Fruit fly (Drosophila melanogaster) whole organism, embryonic: ENCODE results near the gene CG34283.

ENCODE experiments used
- Atf3 ChIP-seq: fragments of 200-800 bp; sonication (Bioruptor generic); optimal IDR thresholded peaks from 3 replicates; lab custom pipeline; 2016; ENCODE audit warnings: missing biosample characterization, missing genetic modification characterization
- B-H1 ChIP-seq: fragments of 200-800 bp; sonication (Bioruptor generic); IDR thresholded peaks from 3 replicates; pipeline ENCODE4 v1.3.6; 2022; ENCODE audit warnings: missing biosample characterization, missing genetic modification characterization
- Bgb ChIP-seq: fragments of 200-800 bp; sonication (Bioruptor generic); IDR thresholded peaks from 2 replicates; pipeline ENCODE4 v1.3.6; 2022; ENCODE audit warnings: missing biosample characterization, missing genetic modification characterization; ENCODE audit not compliant: partially characterized antibody
- Bteb2 ChIP-seq: fragments of 200-800 bp; sonication (Bioruptor generic); optimal IDR thresholded peaks from 2 replicates; lab custom pipeline; 2016; ENCODE audit warnings: missing biosample characterization, missing genetic modification characterization
- CG11456 ChIP-seq: fragments of 200-800 bp; sonication (Bioruptor generic); IDR thresholded peaks from 3 replicates; pipeline ENCODE4 v1.3.6; 2022; ENCODE audit warnings: missing biosample characterization, missing genetic modification characterization
- CG12942 ChIP-seq: fragments of 200-800 bp; sonication (Bioruptor generic); optimal IDR thresholded peaks from 3 replicates; lab custom pipeline; 2016; ENCODE audit warnings: missing biosample characterization, missing genetic modification characterization
- CG14667 ChIP-seq: fragments of 200-800 bp; sonication (Bioruptor generic); IDR thresholded peaks from 2 replicates; pipeline ENCODE4 v1.3.6; 2022; ENCODE audit warnings: missing biosample characterization, missing genetic modification characterization
- CG15479 ChIP-seq: fragments of 200-800 bp; sonication (Bioruptor generic); optimal IDR thresholded peaks from 3 replicates; lab custom pipeline; 2019; ENCODE audit warnings: missing biosample characterization, mild to moderate bottlenecking, missing genetic modification characterization, moderate library complexity
- CG16779 ChIP-seq: fragments of 200-800 bp; sonication (Bioruptor generic); IDR thresholded peaks from 2 replicates; pipeline ENCODE4 v1.3.6; 2022; ENCODE audit warnings: missing biosample characterization, missing genetic modification characterization
- CG16863 ChIP-seq: fragments of 200-800 bp; sonication (Bioruptor generic); optimal IDR thresholded peaks from 3 replicates; lab custom pipeline; 2016; ENCODE audit warnings: missing biosample characterization, missing genetic modification characterization
- CG17568 ChIP-seq: fragments of 200-800 bp; sonication (Bioruptor generic); optimal IDR thresholded peaks from 2 replicates; lab custom pipeline; 2018; ENCODE audit warnings: missing biosample characterization, mild to moderate bottlenecking, missing genetic modification characterization, moderate library complexity
- CG2129 ChIP-seq: fragments of 200-800 bp; sonication (Bioruptor generic); IDR thresholded peaks from 2 replicates; pipeline ENCODE4 v1.3.6; 2022; ENCODE audit warnings: missing biosample characterization, missing genetic modification characterization; ENCODE audit not compliant: partially characterized antibody
- CG2889 ChIP-seq: fragments of 200-800 bp; sonication (Bioruptor generic); IDR thresholded peaks from 3 replicates; pipeline ENCODE4 v1.3.6; 2022; ENCODE audit warnings: missing biosample characterization, missing genetic modification characterization
- CG34224 ChIP-seq: fragments of 200-800 bp; sonication (Bioruptor generic); IDR thresholded peaks from 3 replicates; pipeline ENCODE4 v1.3.6; 2022; ENCODE audit warnings: missing biosample characterization, missing genetic modification characterization; ENCODE audit not compliant: partially characterized antibody
- CG34422 ChIP-seq: fragments of 200-800 bp; sonication (Bioruptor generic); IDR thresholded peaks from 3 replicates; pipeline ENCODE4 v1.3.6; 2022; ENCODE audit warnings: missing biosample characterization, missing genetic modification characterization
- CG3726 ChIP-seq: fragments of 200-800 bp; sonication (Bioruptor generic); IDR thresholded peaks from 3 replicates; pipeline ENCODE4, ENCODE4 v1.3.6; 2022; ENCODE audit warnings: missing biosample characterization, missing genetic modification characterization
- CG4617 ChIP-seq: fragments of 200-800 bp; sonication (Bioruptor generic); optimal IDR thresholded peaks from 3 replicates; lab custom pipeline; 2016; ENCODE audit warnings: missing biosample characterization, missing genetic modification characterization, borderline replicate concordance
- CG5180 ChIP-seq: fragments of 200-800 bp; sonication (Bioruptor generic); optimal IDR thresholded peaks from 3 replicates; lab custom pipeline; 2017; ENCODE audit warnings: missing biosample characterization, missing genetic modification characterization, mild to moderate bottlenecking, moderate library complexity, missing genetic modification reagents
- CG6272 ChIP-seq: fragments of 200-800 bp; sonication (Bioruptor generic); IDR thresholded peaks from 2 replicates; pipeline ENCODE4 v1.3.6; 2022; ENCODE audit warnings: missing biosample characterization, missing genetic modification characterization
- CG6689 ChIP-seq: fragments of 200-800 bp; sonication (Bioruptor generic); IDR thresholded peaks from 2 replicates; pipeline ENCODE4 v1.3.6; 2022; ENCODE audit warnings: missing biosample characterization, missing genetic modification characterization
- CG7357 ChIP-seq: fragments of 200-800 bp; sonication (Bioruptor generic); IDR thresholded peaks from 3 replicates; pipeline ENCODE4 v1.3.6; 2022; ENCODE audit warnings: missing biosample characterization, missing genetic modification characterization
- CG7372 ChIP-seq: fragments of 200-800 bp; sonication (Bioruptor generic); IDR thresholded peaks from 2 replicates; pipeline ENCODE4 v1.3.6; 2022; ENCODE audit warnings: missing biosample characterization, missing genetic modification characterization
- CG7963 ChIP-seq: fragments of 200-800 bp; sonication (Bioruptor generic); IDR thresholded peaks from 3 replicates; pipeline ENCODE4 v1.3.6; 2022; ENCODE audit warnings: missing biosample characterization, missing genetic modification characterization; ENCODE audit not compliant: partially characterized antibody
- CG8290 ChIP-seq, 3 experiments: fragments of 200-800 bp; sonication (Bioruptor generic); optimal IDR thresholded peaks; 2 replicates each; lab custom pipeline; 2016 to 2019; ENCODE audit warnings: missing biosample characterization in 3 of 3, missing genetic modification characterization in 3 of 3, mild to moderate bottlenecking in 2 of 3, moderate library complexity in 1 of 3
- Dbx ChIP-seq: fragments of 200-800 bp; sonication (Bioruptor generic); IDR thresholded peaks from 3 replicates; pipeline ENCODE4 v1.3.6; 2022; ENCODE audit warnings: missing biosample characterization, missing genetic modification characterization
- Dll ChIP-seq: fragments of 200-800 bp; sonication (Bioruptor generic); IDR thresholded peaks from 4 replicates; pipeline ENCODE4 v1.3.6; 2022; ENCODE audit warnings: missing biosample characterization, missing genetic modification characterization; ENCODE audit not compliant: partially characterized antibody
- ERR ChIP-seq: fragments of 200-800 bp; sonication (Bioruptor generic); optimal IDR thresholded peaks from 2 replicates; lab custom pipeline; 2016; ENCODE audit warnings: missing biosample characterization, missing genetic modification characterization
- GATAe ChIP-seq: fragments of 200-800 bp; sonication (Bioruptor generic); conservative IDR thresholded peaks from 2 replicates; pipeline ENCODE4 v1.3.6; 2022; ENCODE audit warnings: missing biosample characterization, missing genetic modification characterization
- HmgZ ChIP-seq: fragments of 200-800 bp; sonication (Bioruptor generic); optimal IDR thresholded peaks from 2 replicates; lab custom pipeline; 2018; ENCODE audit warnings: missing biosample characterization, mild to moderate bottlenecking, missing genetic modification characterization
- Rx ChIP-seq: fragments of 200-800 bp; sonication (Bioruptor generic); IDR thresholded peaks from 2 replicates; pipeline ENCODE4 v1.3.6; 2022; ENCODE audit warnings: missing biosample characterization, missing genetic modification characterization
- Sox100B ChIP-seq: fragments of 200-800 bp; sonication (Bioruptor generic); optimal IDR thresholded peaks from 3 replicates; lab custom pipeline; 2018; ENCODE audit warnings: missing biosample characterization, mild to moderate bottlenecking, missing genetic modification characterization
- Xrp1 ChIP-seq: fragments of 200-800 bp; sonication (Bioruptor generic); IDR thresholded peaks from 2 replicates; pipeline ENCODE4 v1.3.6; 2022; ENCODE audit warnings: missing biosample characterization, missing genetic modification characterization
- ara ChIP-seq: fragments of 200-800 bp; sonication (Bioruptor generic); IDR thresholded peaks from 2 replicates; pipeline ENCODE4 v1.3.6; 2022; ENCODE audit warnings: missing biosample characterization, missing genetic modification characterization
- ash1 ChIP-seq: fragments of 200-800 bp; sonication (Bioruptor generic); optimal IDR thresholded peaks from 2 replicates; lab custom pipeline; 2018; ENCODE audit warnings: missing biosample characterization, mild to moderate bottlenecking, missing genetic modification characterization
- croc ChIP-seq: fragments of 200-800 bp; sonication (Bioruptor generic); conservative IDR thresholded peaks from 3 replicates; pipeline ENCODE4 v1.3.6; 2022; ENCODE audit warnings: missing biosample characterization, missing genetic modification characterization
- dati ChIP-seq: fragments of 200-800 bp; sonication (Bioruptor generic); IDR thresholded peaks from 2 replicates; pipeline ENCODE4 v1.3.6; 2022; ENCODE audit warnings: missing biosample characterization, missing genetic modification characterization
- dpn ChIP-seq, 2 experiments: fragments of 200-800 bp; sonication (Bioruptor generic); optimal IDR thresholded peaks; 3 replicates each; lab custom pipeline; 2016; ENCODE audit warnings: missing biosample characterization in 2 of 2, missing genetic modification characterization in 2 of 2
- ems ChIP-seq: fragments of 200-800 bp; sonication (Bioruptor generic); optimal IDR thresholded peaks from 3 replicates; lab custom pipeline; 2016; ENCODE audit warnings: missing biosample characterization, missing genetic modification characterization
- en ChIP-seq: fragments of 200-800 bp; sonication (Bioruptor generic); optimal IDR thresholded peaks from 2 replicates; lab custom pipeline; 2016; ENCODE audit warnings: missing biosample characterization, missing genetic modification characterization
- kni ChIP-seq: fragments of 200-800 bp; sonication (Bioruptor generic); optimal IDR thresholded peaks from 3 replicates; lab custom pipeline; 2017; ENCODE audit warnings: mild to moderate bottlenecking, missing biosample characterization, missing genetic modification reagents, missing genetic modification characterization
- maf-S ChIP-seq: fragments of 200-800 bp; sonication (Bioruptor generic); optimal IDR thresholded peaks from 2 replicates; lab custom pipeline; 2016; ENCODE audit warnings: missing biosample characterization, missing genetic modification characterization
- mld ChIP-seq: fragments of 200-800 bp; sonication (Bioruptor generic); IDR thresholded peaks from 3 replicates; pipeline ENCODE4 v1.3.6; 2022; ENCODE audit warnings: missing biosample characterization, missing genetic modification characterization; ENCODE audit not compliant: partially characterized antibody
- nau ChIP-seq: fragments of 200-800 bp; sonication (Bioruptor generic); optimal IDR thresholded peaks from 3 replicates; lab custom pipeline; 2017; ENCODE audit warnings: missing biosample characterization, mild to moderate bottlenecking, missing genetic modification characterization, missing genetic modification reagents
- onecut ChIP-seq: fragments of 200-800 bp; sonication (Bioruptor generic); IDR thresholded peaks from 2 replicates; pipeline ENCODE4 v1.3.6; 2022; ENCODE audit warnings: missing biosample characterization, missing genetic modification characterization
- otp ChIP-seq: fragments of 200-800 bp; sonication (Bioruptor generic); IDR thresholded peaks from 3 replicates; pipeline ENCODE4, ENCODE4 v1.3.6; 2022; ENCODE audit warnings: missing biosample characterization, missing genetic modification characterization
- phol ChIP-seq: fragments of 200-800 bp; sonication (Bioruptor generic); optimal IDR thresholded peaks from 3 replicates; lab custom pipeline; 2018; ENCODE audit warnings: missing biosample characterization, mild to moderate bottlenecking, missing genetic modification characterization, moderate library complexity
- sens ChIP-seq: fragments of 200-800 bp; sonication (Bioruptor generic); peaks from one replicate; lab custom pipeline; 2016; ENCODE audit warnings: missing biosample characterization, missing genetic modification characterization
- sisA ChIP-seq: fragments of 200-800 bp; sonication (Bioruptor generic); IDR thresholded peaks from 2 replicates; pipeline ENCODE4 v1.3.6; 2022; ENCODE audit warnings: missing biosample characterization, missing genetic modification characterization
- wor ChIP-seq: fragments of 200-800 bp; sonication (Bioruptor generic); IDR thresholded peaks from 2 replicates; pipeline ENCODE4 v1.3.6; 2022; ENCODE audit warnings: missing biosample characterization, missing genetic modification characterization
- yki ChIP-seq: fragments of >200 bp; optimal IDR thresholded peaks from 3 replicates; lab custom pipeline; 2018

CG34283 gene

dm6 chr3R:18745961-18746468, 23.6 kb upstream of the CG34283 start, which contains the start of the genes PGS1 and gwl (continued):
- TF ChIP-seq CG8290 (GFP tag; optimal IDR thresholded peaks at IDR 0.05; lab: Kevin White, UChicago) (no peak), CG8290 (tag; optimal IDR thresholded peaks at IDR 0.05; lab: Kevin White, UChicago) (no peak), wor (peak; percentile 66), kni (no peak), ash1 (GFP tag; lab: Kevin White, UChicago) (no peak), ems (peak; percentile 33), Sox100B (GFP tag; lab: Kevin White, UChicago) (peak; percentile 78), ara (peak; percentile 47; the same call in 1 of the 2 replicates), onecut (GFP tag; lab: Robert Waterston, UW) (peak; percentile 18; the same call in 1 of the 2 replicates), sisA (GFP tag; lab: Robert Waterston, UW) (peak; percentile 74), CG11456 (GFP tag; lab: Robert Waterston, UW) (peak; percentile 76), otp (GFP tag; lab: Robert Waterston, UW) (peak; percentile 33; the same call in 1 of the 3 replicates), CG16779 (GFP tag; lab: Robert Waterston, UW) (0 out of 2 replicates have a peak, but pooled peaks have one; percentile 11), CG12942 (GFP tag; lab: Kevin White, UChicago) (peak; percentile 74), Dll (GFP tag; lab: Robert Waterston, UW) (peak; percentile 81), en (GFP tag; lab: Kevin White, UChicago) (no peak), CG7357 (peak; percentile 70; the same call in 1 of the 3 replicates), CG15479 (GFP tag; lab: Kevin White, UChicago) (peak; percentile 5), CG2129 (GFP tag; lab: Robert Waterston, UW) (0 out of 2 replicates have a peak, but pooled peaks have one; percentile 11), dpn (GFP tag; optimal IDR thresholded peaks at IDR 0.05; lab: Kevin White, UChicago) (peak; percentile 62 to 82), GATAe (GFP tag; lab: Robert Waterston, UW) (peak; percentile 58; the same call in 1 of the 2 replicates), Xrp1 (GFP tag; lab: Robert Waterston, UW) (peak; percentile 82), CG5180 (GFP tag; lab: Kevin White, UChicago) (no peak), CG7963 (no peak), dati (GFP tag; lab: Robert Waterston, UW) (no peak), sens (peak; percentile 93), CG2889 (peak; percentile 58; the same call in 1 of the 3 replicates), Bgb (GFP tag; lab: Robert Waterston, UW) (peak; percentile 29; the same call in 1 of the 2 replicates), CG34224 (GFP tag; lab: Robert Waterston, UW) (0 out of 3 replicates have a peak, but pooled peaks have one; percentile 42), HmgZ (peak; percentile 5), maf-S (GFP tag; lab: Kevin White, UChicago) (no peak), Rx (peak; percentile 46; the same call in 1 of the 2 replicates), CG34422 (peak; percentile 78), CG16863 (peak; percentile 16), mld (GFP tag; lab: Robert Waterston, UW) (no peak), CG7372 (GFP tag; lab: Robert Waterston, UW) (peak; percentile 78), nau (GFP tag; lab: Kevin White, UChicago) (no peak), yki (no peak), CG6272 (peak; percentile 79), CG14667 (GFP tag; lab: Robert Waterston, UW) (peak; percentile 72), CG3726 (GFP tag; lab: Robert Waterston, UW) (peak; percentile 10; the same call in 1 of the 3 replicates), Dbx (GFP tag; lab: Robert Waterston, UW) (peak; percentile 88), Bteb2 (GFP tag; lab: Kevin White, UChicago) (peak; percentile 64), Atf3 (GFP tag; lab: Kevin White, UChicago) (no peak), B-H1 (GFP tag; lab: Robert Waterston, UW) (peak; percentile 71), croc (peak; percentile 62), CG4617 (peak; percentile 39), phol (tag; lab: Kevin White, UChicago) (peak; percentile 86), ERR (GFP tag; lab: Kevin White, UChicago) (no peak), CG17568 (GFP tag; lab: Kevin White, UChicago) (no peak), CG6689 (peak; percentile 88)
